Fruit fly (Drosophila melanogaster) whole organism, prepupa: Measurements from ENCODE around the gene CG8838.

Experiments
- Blimp-1 ChIP-seq: fragments of 200-800 bp; sonication (Bioruptor generic); optimal IDR thresholded peaks from 3 replicates; lab custom pipeline; 2017; ENCODE audit warnings: missing biosample characterization, missing genetic modification characterization, mild to moderate bottlenecking, moderate library complexity, missing genetic modification reagents
- CG10631 ChIP-seq: fragments of 200-800 bp; sonication (Bioruptor generic); optimal IDR thresholded peaks from 2 replicates; lab custom pipeline; 2016; ENCODE audit warnings: missing biosample characterization, missing genetic modification characterization
- CG10669 ChIP-seq: fragments of 200-800 bp; sonication (Bioruptor generic); optimal IDR thresholded peaks from 3 replicates; lab custom pipeline; 2018; ENCODE audit warnings: missing biosample characterization, mild to moderate bottlenecking, missing genetic modification characterization, moderate library complexity
- CG11294 ChIP-seq: fragments of 200-800 bp; sonication (Bioruptor generic); IDR thresholded peaks from 2 replicates; pipeline ENCODE4 v1.3.6; 2022; ENCODE audit warnings: missing biosample characterization, missing genetic modification characterization
- CG11762 ChIP-seq: fragments of 200-800 bp; sonication (Bioruptor generic); optimal IDR thresholded peaks from 3 replicates; lab custom pipeline; 2016; ENCODE audit warnings: missing biosample characterization, missing genetic modification characterization; ENCODE audit not compliant: insufficient read depth
- CG11902 ChIP-seq: fragments of 200-800 bp; sonication (Bioruptor generic); optimal IDR thresholded peaks from 3 replicates; lab custom pipeline; 2016; ENCODE audit warnings: missing biosample characterization, missing genetic modification characterization
- CG15336 ChIP-seq: fragments of 200-800 bp; sonication (Bioruptor generic); IDR thresholded peaks from 2 replicates; pipeline ENCODE4 v1.3.6; 2022; ENCODE audit warnings: missing biosample characterization, missing genetic modification characterization
- CG16779 ChIP-seq: fragments of 200-800 bp; sonication (Bioruptor generic); optimal IDR thresholded peaks from 3 replicates; lab custom pipeline; 2017; ENCODE audit warnings: missing biosample characterization, mild to moderate bottlenecking, missing genetic modification characterization
- CG31627 ChIP-seq: fragments of 200-800 bp; sonication (Bioruptor generic); optimal IDR thresholded peaks from 3 replicates; lab custom pipeline; 2016; ENCODE audit warnings: missing biosample characterization, missing genetic modification characterization
- CG6163 ChIP-seq: fragments of 200-800 bp; sonication (Bioruptor generic); IDR thresholded peaks from 3 replicates; pipeline ENCODE4 v1.3.6; 2022; ENCODE audit warnings: missing biosample characterization, missing genetic modification characterization
- CG6276 ChIP-seq: fragments of 200-800 bp; sonication (Bioruptor generic); optimal IDR thresholded peaks from 2 replicates; lab custom pipeline; 2017; ENCODE audit warnings: missing biosample characterization, mild to moderate bottlenecking, missing genetic modification characterization
- CG7368 ChIP-seq: fragments of 200-800 bp; sonication (Bioruptor generic); optimal IDR thresholded peaks from 3 replicates; lab custom pipeline; 2016; ENCODE audit warnings: missing biosample characterization, missing genetic modification characterization
- CG8119 ChIP-seq: fragments of 200-800 bp; sonication (Bioruptor generic); IDR thresholded peaks from 3 replicates; pipeline ENCODE4 v1.3.6; 2022; ENCODE audit warnings: missing biosample characterization, missing genetic modification characterization
- CG8319 ChIP-seq: fragments of 200-800 bp; sonication (Bioruptor generic); optimal IDR thresholded peaks from 3 replicates; lab custom pipeline; 2016; ENCODE audit warnings: missing biosample characterization, missing genetic modification characterization
- CG8632 ChIP-seq: fragments of 200-800 bp; sonication (Bioruptor generic); optimal IDR thresholded peaks from 3 replicates; lab custom pipeline; 2016; ENCODE audit warnings: missing biosample characterization, missing genetic modification characterization
- CG9139 ChIP-seq: fragments of 200-800 bp; sonication (Bioruptor generic); optimal IDR thresholded peaks from 3 replicates; lab custom pipeline; 2017; ENCODE audit warnings: missing biosample characterization, mild to moderate bottlenecking, missing genetic modification characterization
- Eip75B ChIP-seq: fragments of 200-800 bp; sonication (Bioruptor generic); optimal IDR thresholded peaks from 3 replicates; lab custom pipeline; 2016; ENCODE audit warnings: missing biosample characterization, missing genetic modification characterization
- Eip78C ChIP-seq: fragments of 200-800 bp; sonication (Bioruptor generic); peaks from one replicate; lab custom pipeline; 2016; ENCODE audit warnings: missing biosample characterization, missing genetic modification characterization
- Eip93F ChIP-seq: fragments of 200-800 bp; sonication (Bioruptor generic); optimal IDR thresholded peaks from 2 replicates; lab custom pipeline; 2016; ENCODE audit warnings: missing biosample characterization, mild to moderate bottlenecking, missing genetic modification characterization
- Ets21C ChIP-seq: fragments of 200-800 bp; sonication (Bioruptor generic); optimal IDR thresholded peaks from 3 replicates; lab custom pipeline; 2016; ENCODE audit warnings: missing biosample characterization, missing genetic modification characterization
- Ets96B ChIP-seq: fragments of 200-800 bp; optimal IDR thresholded peaks from 2 replicates; lab custom pipeline; 2019; ENCODE audit warnings: missing biosample characterization, mild to moderate bottlenecking, missing genetic modification characterization, moderate library complexity
- Gug ChIP-seq: fragments of 200-800 bp; sonication (Bioruptor generic); IDR thresholded peaks from 2 replicates; pipeline ENCODE4 v1.3.6; 2022; ENCODE audit warnings: missing biosample characterization, missing genetic modification characterization
- Hr39 ChIP-seq: fragments of 200-800 bp; sonication (Bioruptor generic); optimal IDR thresholded peaks from 2 replicates; lab custom pipeline; 2016; ENCODE audit warnings: missing biosample characterization, missing genetic modification characterization
- Hr4 ChIP-seq: fragments of 200-800 bp; sonication (Bioruptor generic); optimal IDR thresholded peaks from 3 replicates; lab custom pipeline; 2016; ENCODE audit warnings: missing biosample characterization, missing genetic modification characterization
- Lpt ChIP-seq: fragments of 200-800 bp; sonication (Bioruptor generic); optimal IDR thresholded peaks from 3 replicates; lab custom pipeline; 2016; ENCODE audit warnings: missing biosample characterization, missing genetic modification characterization
- Smox ChIP-seq: fragments of 200-800 bp; sonication (Bioruptor generic); optimal IDR thresholded peaks from 3 replicates; lab custom pipeline; 2016; ENCODE audit warnings: missing biosample characterization, missing genetic modification characterization
- Sox102F ChIP-seq: fragments of 200-800 bp; sonication (Bioruptor generic); optimal IDR thresholded peaks from 2 replicates; lab custom pipeline; 2016; ENCODE audit warnings: missing biosample characterization, mild to moderate bottlenecking, missing genetic modification characterization
- Sox14 ChIP-seq: fragments of 200-800 bp; sonication (Bioruptor generic); optimal IDR thresholded peaks from 3 replicates; lab custom pipeline; 2016; ENCODE audit warnings: missing biosample characterization, missing genetic modification characterization
- achi ChIP-seq: fragments of 200-800 bp; sonication (Bioruptor generic); optimal IDR thresholded peaks from 3 replicates; lab custom pipeline; 2016; ENCODE audit warnings: missing biosample characterization, missing genetic modification characterization
- acj6 ChIP-seq: fragments of 200-800 bp; sonication (Bioruptor generic); optimal IDR thresholded peaks from 3 replicates; lab custom pipeline; 2016; ENCODE audit warnings: missing biosample characterization, missing genetic modification characterization
- cyc ChIP-seq: fragments of 200-800 bp; sonication (Bioruptor generic); optimal IDR thresholded peaks from 3 replicates; lab custom pipeline; 2016; ENCODE audit warnings: missing biosample characterization, missing genetic modification characterization
- dac ChIP-seq: fragments of 200-800 bp; sonication (Bioruptor generic); optimal IDR thresholded peaks from 2 replicates; lab custom pipeline; 2017; ENCODE audit warnings: missing biosample characterization, mild to moderate bottlenecking, missing genetic modification characterization
- dsx ChIP-seq: fragments of 200-800 bp; optimal IDR thresholded peaks from 3 replicates; lab custom pipeline; 2019; ENCODE audit warnings: missing biosample characterization, mild to moderate bottlenecking, missing genetic modification characterization, moderate library complexity; ENCODE audit not compliant: poor library complexity, severe bottlenecking
- eg ChIP-seq: fragments of 200-800 bp; sonication (Bioruptor generic); IDR thresholded peaks from 3 replicates; pipeline ENCODE4 v1.3.6; 2022; ENCODE audit warnings: missing biosample characterization, missing genetic modification characterization
- esn ChIP-seq: fragments of 200-800 bp; sonication (Bioruptor generic); optimal IDR thresholded peaks from 2 replicates; lab custom pipeline; 2016; ENCODE audit warnings: missing biosample characterization, mild to moderate bottlenecking, missing genetic modification characterization, moderate library complexity
- fd85E ChIP-seq: fragments of 200-800 bp; sonication (Bioruptor generic); optimal IDR thresholded peaks from 3 replicates; lab custom pipeline; 2016; ENCODE audit warnings: missing biosample characterization, missing genetic modification characterization
- fkh ChIP-seq: fragments of 200-800 bp; sonication (Bioruptor generic); optimal IDR thresholded peaks from 3 replicates; lab custom pipeline; 2017; ENCODE audit warnings: missing biosample characterization, mild to moderate bottlenecking, missing genetic modification characterization, moderate library complexity
- lz ChIP-seq: fragments of 200-800 bp; sonication (Bioruptor generic); optimal IDR thresholded peaks from 3 replicates; lab custom pipeline; 2016; ENCODE audit warnings: missing biosample characterization, missing genetic modification characterization
- pdm3 ChIP-seq: fragments of 200-800 bp; sonication (Bioruptor generic); optimal IDR thresholded peaks from 3 replicates; lab custom pipeline; 2016; ENCODE audit warnings: missing biosample characterization, missing genetic modification characterization
- salr ChIP-seq, 2 experiments: fragments of 200-800 bp; sonication (Bioruptor generic); optimal IDR thresholded peaks; 3 replicates each; lab custom pipeline; 2016 to 2018; ENCODE audit warnings: missing biosample characterization in 2 of 2, missing genetic modification characterization in 2 of 2, mild to moderate bottlenecking in 1 of 2
- spab ChIP-seq: fragments of 200-800 bp; sonication (Bioruptor generic); optimal IDR thresholded peaks from 2 replicates; lab custom pipeline; 2017; ENCODE audit warnings: missing biosample characterization, mild to moderate bottlenecking, missing genetic modification characterization, missing genetic modification reagents
- ss ChIP-seq, 2 experiments: fragments of 200-800 bp; sonication (Bioruptor generic); optimal IDR thresholded peaks; 2 replicates in 1 of 2; 3 replicates in 1 of 2; lab custom pipeline; 2017 to 2018; ENCODE audit warnings: mild to moderate bottlenecking in 2 of 2, missing biosample characterization in 2 of 2, missing genetic modification characterization in 2 of 2, moderate library complexity in 1 of 2
- svp ChIP-seq: fragments of 200-800 bp; sonication (Bioruptor generic); peaks from one replicate; lab custom pipeline; 2016; ENCODE audit warnings: missing biosample characterization, missing genetic modification characterization
- topi ChIP-seq: fragments of 200-800 bp; sonication (Bioruptor generic); optimal IDR thresholded peaks from 3 replicates; lab custom pipeline; 2016; ENCODE audit warnings: missing biosample characterization, missing genetic modification characterization
- vri ChIP-seq: fragments of 200-800 bp; sonication (Bioruptor generic); optimal IDR thresholded peaks from 3 replicates; lab custom pipeline; 2016; ENCODE audit warnings: missing biosample characterization, mild to moderate bottlenecking, missing genetic modification characterization

CG8838 gene

DNA sequence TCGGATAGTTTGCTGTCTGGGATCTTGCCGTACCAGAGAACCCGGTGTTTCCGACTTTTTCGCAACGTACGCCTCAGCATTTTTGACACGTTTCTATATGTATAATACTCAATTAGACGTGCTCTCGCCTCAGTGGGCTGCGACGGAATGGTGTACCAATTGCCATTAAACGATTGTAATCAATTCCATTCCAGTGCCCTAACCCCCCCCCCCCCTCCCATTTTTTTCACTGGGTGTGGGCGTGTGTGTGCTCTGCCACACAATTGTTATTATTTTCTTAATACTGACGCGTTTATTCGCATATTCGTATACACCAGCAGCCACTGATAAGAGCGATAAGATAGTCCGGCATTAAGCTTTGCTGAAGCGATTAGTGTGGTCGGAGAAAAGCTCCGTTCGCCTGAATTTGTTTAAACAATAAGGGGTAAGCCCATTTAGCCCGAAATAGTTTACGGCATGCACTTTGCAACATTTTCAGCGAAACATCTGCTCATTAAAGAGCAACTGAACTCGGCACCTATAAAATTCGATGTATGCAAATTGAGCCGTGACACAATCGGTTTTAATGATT is 11.7 kb downstream of the CG8838 start:
- TF ChIP-seq CG8319 (GFP tag; lab: Kevin White, UChicago) (no peak), vri (GFP tag; lab: Kevin White, UChicago) (peak; percentile 17), CG8632 (peak; percentile 1), Ets96B (tag; lab: Kevin White, UChicago) (no peak), svp (GFP tag; lab: Kevin White, UChicago) (peak; percentile 8), acj6 (GFP tag; lab: Kevin White, UChicago) (no peak), pdm3 (GFP tag; lab: Kevin White, UChicago) (no peak), CG10631 (GFP tag; lab: Kevin White, UChicago) (no peak), Ets21C (GFP tag; lab: Kevin White, UChicago) (no peak), Eip78C (no peak), Smox (GFP tag; lab: Kevin White, UChicago) (no peak), CG9139 (GFP tag; lab: Kevin White, UChicago) (no peak), fkh (GFP tag; lab: Kevin White, UChicago) (peak; percentile 17), fd85E (GFP tag; lab: Kevin White, UChicago) (no peak)

DNA sequence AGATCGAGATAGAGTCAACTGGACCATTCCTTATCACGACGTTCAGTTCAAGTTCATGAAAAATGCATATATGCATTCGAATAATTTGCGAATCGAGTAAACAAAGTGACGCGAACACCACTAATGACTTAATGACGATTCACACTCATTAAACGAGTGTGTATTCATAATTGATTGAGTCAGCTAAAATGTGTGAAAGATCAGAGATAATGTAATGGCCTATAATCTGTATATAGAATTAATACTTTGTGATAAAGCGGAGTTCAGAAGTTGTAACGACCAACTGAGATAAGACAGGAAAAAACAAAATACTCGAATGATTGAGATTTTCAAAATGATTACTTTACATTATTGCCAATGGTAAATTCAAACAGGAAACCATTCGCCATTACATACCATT is 12.4 kb downstream of the CG8838 start:
- TF ChIP-seq svp (GFP tag; lab: Kevin White, UChicago) (peak; percentile 97), Lpt (GFP tag; lab: Kevin White, UChicago) (no peak)

DNA sequence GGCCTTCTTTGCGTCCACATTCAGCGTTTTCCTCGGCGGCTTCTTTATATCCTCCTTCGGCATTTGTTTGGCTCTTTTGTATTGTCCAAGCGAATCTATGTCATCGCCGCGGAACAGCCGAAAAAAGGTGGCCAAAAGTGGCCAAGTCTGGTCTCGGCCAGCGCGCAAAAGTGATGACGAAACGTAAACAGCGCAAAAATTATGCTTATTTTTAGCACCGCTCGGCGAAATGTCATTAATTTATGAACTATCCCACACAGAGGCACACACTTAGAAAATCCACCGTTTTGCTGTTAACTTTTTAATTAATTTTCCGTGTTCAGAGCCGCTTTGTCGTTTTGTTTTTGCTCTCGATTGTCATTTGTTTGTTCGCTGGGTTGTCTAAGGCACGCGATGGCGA is 13.5 kb downstream of the CG8838 start:
- no peak for TF ChIP-seq cyc (GFP tag; lab: Kevin White, UChicago)

DNA sequence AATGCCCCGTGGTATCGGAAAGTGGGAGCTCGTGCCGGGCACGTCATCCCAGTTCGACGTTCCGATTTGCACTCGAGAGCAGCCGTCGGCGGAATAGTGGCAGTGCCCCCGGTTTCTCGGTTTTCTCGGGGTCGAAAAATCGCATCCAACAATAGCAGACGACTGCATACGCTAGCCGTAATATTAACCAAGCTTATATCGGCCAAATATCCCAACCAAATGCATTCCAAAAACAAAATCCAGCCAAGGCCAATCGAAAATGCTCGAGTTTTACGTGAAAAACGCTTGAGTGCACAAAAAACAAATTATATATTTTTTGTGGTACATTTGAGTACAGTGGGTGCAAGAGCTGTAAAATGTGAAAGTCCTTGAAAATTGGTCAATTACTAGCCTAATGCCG is 13.9 kb downstream of the CG8838 start:
- TF ChIP-seq salr (GFP tag; optimal IDR thresholded peaks at IDR 0.05; lab: Kevin White, UChicago): no peak
- no peak for TF ChIP-seq dsx (GFP tag; lab: Kevin White, UChicago)
- no peak for TF ChIP-seq CG11902 (GFP tag; lab: Kevin White, UChicago)
- peak; percentile 53; the same call in 1 of the 2 replicates for TF ChIP-seq CG11294 (GFP tag; lab: Robert Waterston, UW)
- no peak for TF ChIP-seq Sox14 (GFP tag; lab: Kevin White, UChicago)
- no peak; the same call in 1 of the 3 replicates for TF ChIP-seq eg (GFP tag; lab: Robert Waterston, UW)
- peak; percentile 43 for TF ChIP-seq Hr4 (GFP tag; lab: Kevin White, UChicago)
- no peak for TF ChIP-seq fkh (GFP tag; lab: Kevin White, UChicago)
- TF ChIP-seq Lpt (GFP tag; lab: Kevin White, UChicago): no peak
- no peak for TF ChIP-seq Eip93F (GFP tag; lab: Kevin White, UChicago)
- no peak for TF ChIP-seq ss (GFP tag; optimal IDR thresholded peaks at IDR 0.05; lab: Kevin White, UChicago)
- no peak for TF ChIP-seq topi (GFP tag; lab: Kevin White, UChicago)
- TF ChIP-seq esn (GFP tag; lab: Kevin White, UChicago): no peak
- TF ChIP-seq CG6276 (GFP tag; lab: Kevin White, UChicago): peak; percentile 37
- no peak for TF ChIP-seq CG31627 (GFP tag; lab: Kevin White, UChicago)
- peak; percentile 60; the same call in 1 of the 3 replicates for TF ChIP-seq CG8119
- TF ChIP-seq CG15336: peak; percentile 59
- TF ChIP-seq achi (GFP tag; lab: Kevin White, UChicago): no peak
- TF ChIP-seq Eip75B: peak; percentile 0
- TF ChIP-seq dac (GFP tag; lab: Kevin White, UChicago): peak; percentile 51
- no peak for TF ChIP-seq CG11762 (GFP tag; lab: Kevin White, UChicago)
- peak; percentile 38 for TF ChIP-seq Eip78C
- no peak for TF ChIP-seq CG8319 (GFP tag; lab: Kevin White, UChicago)
- TF ChIP-seq Hr39 (GFP tag; lab: Kevin White, UChicago): no peak
- TF ChIP-seq CG7368 (GFP tag; lab: Kevin White, UChicago): no peak
- TF ChIP-seq CG6163 (GFP tag; lab: Robert Waterston, UW): peak; percentile 62
- TF ChIP-seq Ets21C (GFP tag; lab: Kevin White, UChicago): no peak
- TF ChIP-seq lz: no peak
- TF ChIP-seq Sox102F (GFP tag; lab: Kevin White, UChicago): no peak
- no peak for TF ChIP-seq spab (GFP tag; lab: Kevin White, UChicago)
- TF ChIP-seq CG10669 (GFP tag; lab: Kevin White, UChicago): peak; percentile 29
- no peak for TF ChIP-seq pdm3 (GFP tag; lab: Kevin White, UChicago)
- peak; percentile 24 for TF ChIP-seq CG16779
- TF ChIP-seq fd85E (GFP tag; lab: Kevin White, UChicago): no peak
- TF ChIP-seq Blimp-1 (GFP tag; lab: Kevin White, UChicago): no peak
- TF ChIP-seq Gug: peak; percentile 68
